Fruit fly (Drosophila melanogaster): ENCODE measurements around the gene CG9386.

The CG9386 gene

DNA sequence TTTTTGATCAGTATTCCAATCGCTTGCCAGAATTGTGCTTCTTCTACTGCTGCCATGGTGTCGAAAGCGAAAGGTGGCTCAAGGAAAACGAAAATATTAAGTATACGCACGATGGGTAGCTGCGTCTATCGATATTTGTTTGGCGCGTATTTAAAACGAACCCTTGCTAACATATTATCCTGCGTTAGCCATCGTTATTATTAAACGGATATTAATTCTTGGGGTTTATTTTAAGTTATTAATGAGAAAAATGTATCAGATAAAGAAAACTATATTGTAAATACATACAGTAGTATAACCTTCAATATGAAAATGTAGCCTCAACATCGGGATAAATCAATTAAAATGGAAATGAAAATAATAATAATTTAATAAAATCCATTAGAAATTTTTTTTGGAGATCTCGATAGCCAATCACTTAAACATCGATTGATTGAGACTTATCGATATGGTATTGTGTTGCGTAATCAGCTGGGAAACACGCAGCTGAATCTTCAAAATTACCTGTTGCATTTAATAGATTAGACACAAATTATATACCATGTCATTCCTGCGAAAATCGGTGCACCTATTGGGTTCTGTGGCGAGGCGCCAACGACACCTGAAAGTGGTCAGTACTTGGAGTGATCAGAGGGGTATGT is at the start of gene CG9386, which contains the start of gene BckdhA:
TSS of gene CG9386 (minus strand) at position 75 of the 641 bp plus-strand sequence.
TSS of gene BckdhA (plus strand) at position 452 of the 641 bp plus-strand sequence.
- TF ChIP-seq CG9705 (GFP tag; optimal IDR thresholded peaks at IDR 0.05) (no peak), Dfd (GFP tag; optimal IDR thresholded peaks at IDR 0.05) (no peak), woc (GFP tag; optimal IDR thresholded peaks at IDR 0.05) (peak; percentile 48), CG32264 (GFP tag; optimal IDR thresholded peaks at IDR 0.05) (no peak), Mio (GFP tag; optimal IDR thresholded peaks at IDR 0.05) (no peak), OdsH (GFP tag; optimal IDR thresholded peaks at IDR 0.05) (peak; percentile 21), CrebA (GFP tag; optimal IDR thresholded peaks at IDR 0.05; ENCODE audit: borderline replicate concordance) (no peak), Sp1 (GFP tag; optimal IDR thresholded peaks at IDR 0.05) (peak; percentile 48), Hnf4 (GFP tag; optimal IDR thresholded peaks at IDR 0.05) (no peak), usp (GFP tag; optimal IDR thresholded peaks at IDR 0.05) (no peak), Myc (optimal IDR thresholded peaks at IDR 0.05) (no peak), Hr83 (GFP tag; optimal IDR thresholded peaks at IDR 0.05; ENCODE audit: poor library complexity, severe bottlenecking) (peak; percentile 48), foxo (GFP tag; optimal IDR thresholded peaks at IDR 0.05) (peak in 1 of 2 experiments; percentile 62), dl (GFP tag; optimal IDR thresholded peaks at IDR 0.05; ENCODE audit: insufficient read depth in 1 of 2, partially characterized antibody in 2 of 2) (no peak), brk (GFP tag; optimal IDR thresholded peaks at IDR 0.05) (no peak), Hr78 (GFP tag; optimal IDR thresholded peaks at IDR 0.05) (no peak), dmrt93B (GFP tag; optimal IDR thresholded peaks at IDR 0.05) (no peak), Jra (GFP tag; optimal IDR thresholded peaks at IDR 0.05) (peak; percentile 18), N (GFP tag; optimal IDR thresholded peaks at IDR 0.05) (no peak), tai (GFP tag; optimal IDR thresholded peaks at IDR 0.05) (no peak), Dif (GFP tag; optimal IDR thresholded peaks at IDR 0.05; ENCODE audit: partially characterized antibody) (no peak), pan (optimal IDR thresholded peaks at IDR 0.05) (no peak), HLH106 (tag; optimal IDR thresholded peaks at IDR 0.05) (peak; percentile 31), psq (GFP tag; optimal IDR thresholded peaks at IDR 0.05) (peak; percentile 40), Rel (GFP tag; optimal IDR thresholded peaks at IDR 0.05) (no peak), Rel (tag; optimal IDR thresholded peaks at IDR 0.05) (peak; percentile 82), Vsx2 (GFP tag; optimal IDR thresholded peaks at IDR 0.05; ENCODE audit: partially characterized antibody) (no peak), GATAd (GFP tag; optimal IDR thresholded peaks at IDR 0.05) (no peak), jim (GFP tag; optimal IDR thresholded peaks at IDR 0.05) (no peak), sage (GFP tag; optimal IDR thresholded peaks at IDR 0.05) (no peak), rgr (GFP tag; optimal IDR thresholded peaks at IDR 0.05) (peak; percentile 54), Abd-B (GFP tag; optimal IDR thresholded peaks at IDR 0.05) (no peak), sv (GFP tag; optimal IDR thresholded peaks at IDR 0.05) (no peak), fru (GFP tag; optimal IDR thresholded peaks at IDR 0.05) (peak; percentile 41), ey (GFP tag; optimal IDR thresholded peaks at IDR 0.05) (peak; percentile 13), lola (GFP tag; optimal IDR thresholded peaks at IDR 0.05) (no peak), dsf (GFP tag; optimal IDR thresholded peaks at IDR 0.05; ENCODE audit: borderline replicate concordance) (no peak), br (GFP tag; optimal IDR thresholded peaks at IDR 0.05) (no peak), h (GFP tag; optimal IDR thresholded peaks at IDR 0.05) (peak; percentile 57)

dm6 chr3R:9604445-9605020 is 49.3 kb upstream of the CG9386 start:
- no peak for TF ChIP-seq dl (GFP tag; optimal IDR thresholded peaks at IDR 0.05; ENCODE audit: insufficient read depth in 1 of 2, partially characterized antibody in 2 of 2)
- no peak for TF ChIP-seq N (GFP tag; optimal IDR thresholded peaks at IDR 0.05)
- TF ChIP-seq usp (GFP tag; optimal IDR thresholded peaks at IDR 0.05), result no peak
- TF ChIP-seq pan (optimal IDR thresholded peaks at IDR 0.05), result no peak
- TF ChIP-seq Dfd (GFP tag; optimal IDR thresholded peaks at IDR 0.05), result no peak
- no peak for TF ChIP-seq br (GFP tag; optimal IDR thresholded peaks at IDR 0.05)
- no peak for TF ChIP-seq dsf (GFP tag; optimal IDR thresholded peaks at IDR 0.05; ENCODE audit: borderline replicate concordance)
- no peak for TF ChIP-seq foxo (GFP tag; optimal IDR thresholded peaks at IDR 0.05)
- TF ChIP-seq Hr78 (GFP tag; optimal IDR thresholded peaks at IDR 0.05), result no peak
- TF ChIP-seq Hnf4 (GFP tag; optimal IDR thresholded peaks at IDR 0.05), result no peak
- no peak for TF ChIP-seq fru (GFP tag; optimal IDR thresholded peaks at IDR 0.05)
- TF ChIP-seq HLH106 (tag; optimal IDR thresholded peaks at IDR 0.05), result no peak
- no peak for TF ChIP-seq Abd-B (GFP tag; optimal IDR thresholded peaks at IDR 0.05)
- no peak for TF ChIP-seq tai (GFP tag; optimal IDR thresholded peaks at IDR 0.05)
- TF ChIP-seq Myc (optimal IDR thresholded peaks at IDR 0.05), result no peak
- TF ChIP-seq CrebA (GFP tag; optimal IDR thresholded peaks at IDR 0.05; ENCODE audit: borderline replicate concordance), result no peak
- TF ChIP-seq ey (GFP tag; optimal IDR thresholded peaks at IDR 0.05), result no peak

Measured in whole organism, wandering third instar larva.